Fruit fly (Drosophila melanogaster): Measurements from ENCODE around the gene CG3213.

Gene CG3213

dm6 chr2L:3477057-3477755 is 42.2 kb downstream of the CG3213 start (continued):
- no peak for TF ChIP-seq tna (GFP tag; IDR thresholded peaks at IDR 0.05; ENCODE audit: partially characterized antibody)
- no peak for TF ChIP-seq CG10274 (GFP tag; optimal IDR thresholded peaks at IDR 0.05)
- no peak for TF ChIP-seq CG8924 (tag; optimal IDR thresholded peaks at IDR 0.05)
- peak; percentile 85 for TF ChIP-seq CG12769 (tag; optimal IDR thresholded peaks at IDR 0.05)
- TF ChIP-seq CG2120 (GFP tag; optimal IDR thresholded peaks at IDR 0.05) = peak; percentile 83
- TF ChIP-seq CG1233 (GFP tag; optimal IDR thresholded peaks at IDR 0.05) = peak; percentile 16
- TF ChIP-seq Hr78 (GFP tag; optimal IDR thresholded peaks at IDR 0.05) = no peak
- TF ChIP-seq Neu2 (GFP tag; optimal IDR thresholded peaks at IDR 0.05; ENCODE audit: borderline replicate concordance) = no peak
- no peak for TF ChIP-seq Hey (tag; optimal IDR thresholded peaks at IDR 0.05)
- TF ChIP-seq Sox100B (GFP tag; optimal IDR thresholded peaks at IDR 0.05) = peak; percentile 48
- peak; percentile 22 for TF ChIP-seq ems (GFP tag; optimal IDR thresholded peaks at IDR 0.05)
- no peak for TF ChIP-seq luna (GFP tag; optimal IDR thresholded peaks at IDR 0.05)
- TF ChIP-seq CG18011 (GFP tag; optimal IDR thresholded peaks at IDR 0.05) = no peak
- TF ChIP-seq row (GFP tag; IDR thresholded peaks at IDR 0.05) = peak; percentile 76
- no peak; the same call in 3 of the 4 replicates for TF ChIP-seq Gug (GFP tag; IDR thresholded peaks at IDR 0.05)
- TF ChIP-seq CG1792 (GFP tag; optimal IDR thresholded peaks at IDR 0.05) = peak; percentile 29
- TF ChIP-seq Fer3 (tag; optimal IDR thresholded peaks at IDR 0.05) = no peak
- TF ChIP-seq maf-S (GFP tag; optimal IDR thresholded peaks at IDR 0.05) = peak; percentile 47
- no peak for TF ChIP-seq CG4328 (GFP tag; optimal IDR thresholded peaks at IDR 0.05)
- peak; percentile 10 for TF ChIP-seq CG10267 (tag; optimal IDR thresholded peaks at IDR 0.05)
- no peak for TF ChIP-seq peb (GFP tag; IDR thresholded peaks at IDR 0.05)
- TF ChIP-seq MBD-R2 (GFP tag; IDR thresholded peaks at IDR 0.05) = no peak
- no peak for TF ChIP-seq CG8765 (GFP tag; IDR thresholded peaks at IDR 0.05)
- TF ChIP-seq NC2β (GFP tag; optimal IDR thresholded peaks at IDR 0.05) = no peak
- peak; percentile 7 for TF ChIP-seq Max (GFP tag; optimal IDR thresholded peaks at IDR 0.05)
- no peak for TF ChIP-seq odd (GFP tag; optimal IDR thresholded peaks at IDR 0.05)
- TF ChIP-seq cas (GFP tag; IDR thresholded peaks at IDR 0.05) = no peak
- no peak for TF ChIP-seq CG2202 (tag; optimal IDR thresholded peaks at IDR 0.05)
- peak; percentile 6 for TF ChIP-seq D19A (tag; optimal IDR thresholded peaks at IDR 0.05)
- TF ChIP-seq CG7271 (tag; optimal IDR thresholded peaks at IDR 0.05) = no peak
- TF ChIP-seq Med (GFP tag) = peak; percentile 72
- no peak for TF ChIP-seq ato (GFP tag; IDR thresholded peaks at IDR 0.05; ENCODE audit: partially characterized antibody)
- TF ChIP-seq CG18476 (GFP tag; optimal IDR thresholded peaks at IDR 0.05) = no peak
- TF ChIP-seq CG8359 (GFP tag; optimal IDR thresholded peaks at IDR 0.05; ENCODE audit: borderline replicate concordance) = no peak
- no peak for TF ChIP-seq lov (optimal IDR thresholded peaks at IDR 0.05)
- no peak for TF ChIP-seq lov (GFP tag; IDR thresholded peaks at IDR 0.05)
- 0 out of 3 replicates have a peak, but pooled peaks have one; percentile 2 for TF ChIP-seq CG34422 (GFP tag; IDR thresholded peaks at IDR 0.05)
- peak in 1 of 3 experiments; percentile 1 for TF ChIP-seq lola (GFP tag; optimal IDR thresholded peaks at IDR 0.05)
- TF ChIP-seq CG10654 (GFP tag; optimal IDR thresholded peaks at IDR 0.05) = peak; percentile 13
- no peak for TF ChIP-seq fu2 (GFP tag; optimal IDR thresholded peaks at IDR 0.05)
- no peak for TF ChIP-seq Stat92E (GFP tag; optimal IDR thresholded peaks at IDR 0.05)
- TF ChIP-seq Nf-YA (GFP tag; IDR thresholded peaks at IDR 0.05) = no peak
- TF ChIP-seq tup (GFP tag; optimal IDR thresholded peaks at IDR 0.05) = no peak
- no peak for TF ChIP-seq Nf-YC (tag; optimal IDR thresholded peaks at IDR 0.05)
- TF ChIP-seq CG1602 (GFP tag; optimal IDR thresholded peaks at IDR 0.05) = peak; percentile 1
- TF ChIP-seq Aef1 (GFP tag; IDR thresholded peaks at IDR 0.05) = peak; percentile 40; the same call in 1 of the 3 replicates
- TF ChIP-seq CG17328 (GFP tag; IDR thresholded peaks at IDR 0.05) = no peak
- TF ChIP-seq sens (GFP tag) = peak; percentile 87
- TF ChIP-seq Hr39 (optimal IDR thresholded peaks at IDR 0.05) = no peak
- no peak for TF ChIP-seq CG9876 (GFP tag; optimal IDR thresholded peaks at IDR 0.05)

All from whole organism, embryonic.